Worm (Caenorhabditis elegans): ENCODE data around the gene F09E10.1.
A peak's percentile ranks its signal among the peaks of the same experiment; 100 is the strongest.

The F09E10.1 gene

DNA sequence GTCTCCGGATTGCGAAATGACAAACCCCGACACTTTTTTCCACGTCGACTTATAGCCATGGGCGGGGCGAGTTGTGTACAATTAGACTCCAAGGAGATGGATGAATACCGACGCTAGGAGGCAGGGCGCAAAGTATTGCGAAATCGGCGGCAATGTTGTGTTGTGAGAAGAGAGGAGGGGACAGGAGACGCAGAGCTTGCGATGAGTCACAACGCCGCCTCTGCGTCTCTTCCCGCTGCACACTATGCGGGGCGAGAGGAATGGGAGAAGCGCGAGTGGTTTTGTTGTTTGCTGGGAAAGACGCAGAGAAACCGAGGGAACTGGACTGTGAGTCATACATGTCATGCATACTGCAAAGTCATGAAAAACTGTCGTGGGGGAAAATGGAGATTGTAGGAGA lies 48.2 kb upstream of the F09E10.1 start (continued):
- TF ChIP-seq nhr-12 (tag; optimal IDR thresholded peaks at IDR 0.05) (no peak), jun-1 (tag; optimal IDR thresholded peaks at IDR 0.05) (peak; percentile 99), ama-1 (optimal IDR thresholded peaks at IDR 0.05) (peak; percentile 77), mml-1 (tag; optimal IDR thresholded peaks at IDR 0.05) (no peak)

DNA sequence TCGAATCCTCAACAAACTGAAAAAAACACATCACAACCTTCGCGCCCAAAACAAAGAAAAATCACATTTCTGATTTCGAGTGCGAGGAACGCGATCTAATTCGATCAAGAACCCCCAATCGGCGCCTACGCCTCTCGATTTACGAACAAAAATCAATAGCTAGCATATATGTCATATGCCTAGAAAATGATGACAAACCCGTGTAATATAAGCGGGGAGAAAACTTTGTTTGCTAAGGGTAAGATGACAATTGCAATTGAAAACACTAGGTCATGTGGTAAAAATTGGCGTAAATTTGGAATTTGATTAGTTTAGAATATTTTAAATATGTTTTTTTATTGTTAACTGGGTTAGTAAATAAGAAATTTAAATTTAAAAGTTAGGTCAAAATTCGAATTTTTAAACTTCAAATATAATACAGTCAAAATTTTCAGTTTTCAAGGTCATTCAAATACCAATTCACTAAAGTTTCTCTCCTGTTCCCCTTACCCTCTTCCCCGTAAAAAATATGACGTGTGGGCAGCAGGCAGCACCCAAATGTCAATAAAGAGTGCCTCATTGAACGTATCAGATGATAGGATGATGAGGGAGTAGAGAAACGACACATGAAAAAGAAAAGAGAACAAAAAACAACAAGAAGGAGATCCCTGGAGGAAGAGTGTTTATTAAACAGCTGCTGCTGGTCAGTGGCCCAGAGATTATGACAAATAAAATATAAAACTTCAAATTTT lies 46.1 kb upstream of the F09E10.1 start:
- TF ChIP-seq nfya-1 (tag; optimal IDR thresholded peaks at IDR 0.05; ENCODE audit: insufficient read depth) (peak; percentile 39), lsy-12 (tag; optimal IDR thresholded peaks at IDR 0.05) (no peak), nhr-25 (tag; optimal IDR thresholded peaks at IDR 0.05) (peak; percentile 57), elt-2 (tag; optimal IDR thresholded peaks at IDR 0.05) (peak; percentile 45), pha-4 (tag; optimal IDR thresholded peaks at IDR 0.05) (peak; percentile 99), pqm-1 (tag; optimal IDR thresholded peaks at IDR 0.05) (peak; percentile 57), egl-27 (tag; optimal IDR thresholded peaks at IDR 0.05) (peak; percentile 42), elt-3 (tag; optimal IDR thresholded peaks at IDR 0.05) (no peak), nhr-23 (tag; optimal IDR thresholded peaks at IDR 0.05) (peak; percentile 21), zag-1 (tag; optimal IDR thresholded peaks at IDR 0.05) (no peak), ceh-28 (tag; optimal IDR thresholded peaks at IDR 0.05) (peak; percentile 9), skn-1 (tag; optimal IDR thresholded peaks at IDR 0.05) (peak; percentile 91), nhr-43 (tag; optimal IDR thresholded peaks at IDR 0.05; ENCODE audit: poor library complexity, severe bottlenecking) (peak; percentile 17), egl-5 (tag; optimal IDR thresholded peaks at IDR 0.05) (peak; percentile 86)

DNA sequence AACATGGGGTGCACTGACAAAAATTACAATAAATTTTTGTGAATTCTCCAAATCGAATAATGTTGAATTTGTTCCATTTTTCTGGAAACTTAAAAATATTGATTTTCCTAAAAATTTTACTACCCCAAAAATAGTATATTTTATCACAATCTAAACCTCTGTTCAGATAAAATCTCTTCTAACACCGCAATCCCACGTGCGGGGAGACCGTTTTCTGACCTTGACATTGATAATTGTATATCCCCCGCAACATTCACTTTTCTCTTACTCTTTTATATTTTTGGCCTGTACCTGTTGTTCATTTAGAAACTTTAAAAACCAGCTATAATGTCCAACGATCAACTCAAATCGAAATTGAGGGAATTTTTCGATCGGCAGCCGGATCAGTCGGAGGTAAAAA lies 43.8 kb upstream of the F09E10.1 start, which contains the start of gene D1005.2:
D1005.2 (plus strand) TSS at position 230 of the 400 bp plus-strand sequence.
- TF ChIP-seq nhr-23 (tag; optimal IDR thresholded peaks at IDR 0.05) (peak; percentile 63), tbx-2 (tag; optimal IDR thresholded peaks at IDR 0.05) (no peak), nhr-25 (tag; optimal IDR thresholded peaks at IDR 0.05) (peak; percentile 41)

- TF ChIP-seq egl-27 (tag; optimal IDR thresholded peaks at IDR 0.05): no peak
- TF ChIP-seq lin-15B (tag; optimal IDR thresholded peaks at IDR 0.05): no peak
- TF ChIP-seq unc-39 (tag; optimal IDR thresholded peaks at IDR 0.05): no peak
- TF ChIP-seq hmg-11 (tag; optimal IDR thresholded peaks at IDR 0.05): no peak
- no peak for TF ChIP-seq nhr-67 (tag; optimal IDR thresholded peaks at IDR 0.05)
- TF ChIP-seq nhr-28 (tag; optimal IDR thresholded peaks at IDR 0.05): no peak
- no peak for TF ChIP-seq nhr-237 (tag; optimal IDR thresholded peaks at IDR 0.05)
- no peak for TF ChIP-seq nhr-43 (tag; optimal IDR thresholded peaks at IDR 0.05; ENCODE audit: poor library complexity, severe bottlenecking)
- no peak for TF ChIP-seq fkh-2 (tag; optimal IDR thresholded peaks at IDR 0.05)
- no peak for TF ChIP-seq R02D3.7 (tag; optimal IDR thresholded peaks at IDR 0.05)
- TF ChIP-seq daf-12 (tag; optimal IDR thresholded peaks at IDR 0.05): no peak
- no peak for TF ChIP-seq mdl-1 (tag; optimal IDR thresholded peaks at IDR 0.05)
- no peak for TF ChIP-seq nhr-12 (tag; optimal IDR thresholded peaks at IDR 0.05)
- TF ChIP-seq ceh-9 (tag; optimal IDR thresholded peaks at IDR 0.05): no peak
- no peak for TF ChIP-seq aly-2 (tag; optimal IDR thresholded peaks at IDR 0.05)
Observed at ce11 chrX:1459756-1460155, 42.8 kb upstream of the F09E10.1 start.

- TF ChIP-seq unc-39 (tag; optimal IDR thresholded peaks at IDR 0.05) (no peak), nfya-1 (tag; optimal IDR thresholded peaks at IDR 0.05; ENCODE audit: insufficient read depth) (no peak), fkh-2 (tag; optimal IDR thresholded peaks at IDR 0.05) (no peak), ztf-4 (tag; optimal IDR thresholded peaks at IDR 0.05) (no peak), ceh-16 (tag; optimal IDR thresholded peaks at IDR 0.05) (no peak), ZK546.5 (tag; optimal IDR thresholded peaks at IDR 0.05) (no peak), mdl-1 (tag; optimal IDR thresholded peaks at IDR 0.05) (no peak), tbx-2 (tag; optimal IDR thresholded peaks at IDR 0.05) (no peak), sea-2 (GFP tag; optimal IDR thresholded peaks at IDR 0.05) (no peak), snpc-4 (tag; optimal IDR thresholded peaks at IDR 0.05) (no peak), lsy-12 (tag; optimal IDR thresholded peaks at IDR 0.05) (no peak), egl-27 (tag; optimal IDR thresholded peaks at IDR 0.05) (no peak), nhr-43 (tag; optimal IDR thresholded peaks at IDR 0.05; ENCODE audit: poor library complexity, severe bottlenecking) (no peak), skn-1 (tag; optimal IDR thresholded peaks at IDR 0.05) (no peak), R02D3.7 (tag; optimal IDR thresholded peaks at IDR 0.05) (no peak), ama-1 (optimal IDR thresholded peaks at IDR 0.05) (no peak), lin-39 (tag; optimal IDR thresholded peaks at IDR 0.05) (no peak), nhr-77 (tag; optimal IDR thresholded peaks at IDR 0.05) (no peak), nhr-237 (tag; optimal IDR thresholded peaks at IDR 0.05) (no peak)
Observed at ce11 chrX:1464699-1465098, 37.9 kb upstream of the F09E10.1 start, which contains the start of gene D1005.6. Gene D1005.6 (minus strand): TSS chrX:1464799.

Measured in whole organism, L3 larva.